Worm (Caenorhabditis elegans) whole organism, early embryonic: ENCODE measurements around the gene Y62H9A.10.

Experiments
- B0310.2 ChIP-seq: sonication (generic microtip); optimal IDR thresholded peaks from 2 replicates; lab custom pipeline; 2016; ENCODE audit warnings: mild to moderate bottlenecking, missing genetic modification characterization, missing compliant biosample characterization
- ceh-13 ChIP-seq: fragments of 200-800 bp; sonication (Bioruptor generic); optimal IDR thresholded peaks from 2 replicates; lab custom pipeline; 2018; ENCODE audit warnings: mild to moderate bottlenecking, missing genetic modification characterization, missing compliant biosample characterization
- ceh-36 ChIP-seq: sonication (generic microtip); optimal IDR thresholded peaks from 2 replicates; lab custom pipeline; 2016; ENCODE audit warnings: missing genetic modification characterization, inconsistent platforms, missing compliant biosample characterization
- flt-1 ChIP-seq: fragments of 200-800 bp; sonication (Bioruptor generic); IDR thresholded peaks from 2 replicates; pipeline ENCODE4 v1.3.6; 2022; ENCODE audit warnings: missing genetic modification characterization, missing compliant biosample characterization
- hmbx-1 ChIP-seq: sonication (generic microtip); optimal IDR thresholded peaks from 2 replicates; lab custom pipeline; 2016; ENCODE audit warnings: mild to moderate bottlenecking, missing genetic modification characterization, missing compliant biosample characterization
- hnd-1 ChIP-seq: sonication (generic microtip); optimal IDR thresholded peaks from 2 replicates; lab custom pipeline; 2016; ENCODE audit warnings: missing genetic modification characterization, missing compliant biosample characterization
- pes-1 ChIP-seq: fragments of 200-800 bp; sonication (Bioruptor generic); IDR thresholded peaks from 2 replicates; pipeline ENCODE4 v1.3.6; 2022; ENCODE audit warnings: missing genetic modification reagents, missing genetic modification characterization, missing compliant biosample characterization
- scrt-1 ChIP-seq: fragments of 200-800 bp; sonication (Bioruptor generic); IDR thresholded peaks from 2 replicates; pipeline ENCODE4 v1.3.6; 2022; ENCODE audit warnings: missing genetic modification characterization, missing compliant biosample characterization
- tbx-37 ChIP-seq: fragments of 200-800 bp; sonication (Bioruptor generic); conservative IDR thresholded peaks from 2 replicates; pipeline ENCODE4 v1.3.6; 2022; ENCODE audit warnings: missing genetic modification reagents, missing genetic modification characterization, missing compliant biosample characterization
- tra-4 ChIP-seq: sonication (generic microtip); optimal IDR thresholded peaks from 2 replicates; lab custom pipeline; 2017; ENCODE audit warnings: missing genetic modification characterization, missing compliant biosample characterization

ce11 chrX:11856214-11856613 lies 46.3 kb downstream of the Y62H9A.10 start:
- no peak for TF ChIP-seq hmbx-1 (tag; lab: Kevin White, UChicago)
- no peak for TF ChIP-seq ceh-13
- TF ChIP-seq pes-1 (GFP tag; lab: Robert Waterston, UW), result no peak
- no peak for TF ChIP-seq scrt-1 (GFP tag; lab: Robert Waterston, UW)
- TF ChIP-seq tbx-37 (GFP tag; lab: Robert Waterston, UW), result no peak
- no peak for TF ChIP-seq tra-4 (tag; lab: Kevin White, UChicago)
- TF ChIP-seq B0310.2 (tag; lab: Kevin White, UChicago), result no peak
- no peak for TF ChIP-seq flt-1 (GFP tag; lab: Robert Waterston, UW)
- TF ChIP-seq ceh-36, result no peak
- TF ChIP-seq hnd-1 (tag; lab: Kevin White, UChicago), result no peak
